Worm (Caenorhabditis elegans) whole organism, early embryonic: Measurements from ENCODE around the gene srlf-37.

Experiments
- F13C5.2 ChIP-seq: sonication (generic microtip); optimal IDR thresholded peaks from 2 replicates; lab custom pipeline; 2017; ENCODE audit warnings: mild to moderate bottlenecking, missing genetic modification characterization, inconsistent platforms, missing compliant biosample characterization
- aly-1 ChIP-seq: sonication (generic microtip); optimal IDR thresholded peaks from 2 replicates; lab custom pipeline; 2016; ENCODE audit warnings: missing genetic modification characterization, missing compliant biosample characterization
- ama-1 ChIP-seq: fragments of 150-350 bp; optimal IDR thresholded peaks from 2 replicates; lab custom pipeline; 2014
- ceh-36 ChIP-seq: sonication (generic microtip); optimal IDR thresholded peaks from 2 replicates; lab custom pipeline; 2016; ENCODE audit warnings: missing genetic modification characterization, inconsistent platforms, missing compliant biosample characterization
- flt-1 ChIP-seq: fragments of 200-800 bp; sonication (Bioruptor generic); IDR thresholded peaks from 2 replicates; pipeline ENCODE4 v1.3.6; 2022; ENCODE audit warnings: missing genetic modification characterization, missing compliant biosample characterization
- pes-1 ChIP-seq: fragments of 200-800 bp; sonication (Bioruptor generic); IDR thresholded peaks from 2 replicates; pipeline ENCODE4 v1.3.6; 2022; ENCODE audit warnings: missing genetic modification reagents, missing genetic modification characterization, missing compliant biosample characterization
- scrt-1 ChIP-seq: fragments of 200-800 bp; sonication (Bioruptor generic); IDR thresholded peaks from 2 replicates; pipeline ENCODE4 v1.3.6; 2022; ENCODE audit warnings: missing genetic modification characterization, missing compliant biosample characterization
- sea-1 ChIP-seq: fragments of 200-800 bp; sonication (Bioruptor generic); conservative IDR thresholded peaks from 2 replicates; pipeline ENCODE4 v1.3.6; 2022; ENCODE audit warnings: missing genetic modification characterization, missing compliant biosample characterization

ce11 chrV:635630-636029 is 31.6 kb upstream of the srlf-37 start:
- TF ChIP-seq ama-1 (lab: Kevin White, UChicago), result no peak
- TF ChIP-seq scrt-1 (GFP tag; lab: Robert Waterston, UW), result no peak
- TF ChIP-seq ceh-36 (tag; lab: Kevin White, UChicago), result no peak
- TF ChIP-seq pes-1 (GFP tag; lab: Robert Waterston, UW), result no peak
- no peak for TF ChIP-seq sea-1
- TF ChIP-seq aly-1, result no peak
- no peak for TF ChIP-seq F13C5.2 (tag; lab: Kevin White, UChicago)
- TF ChIP-seq flt-1 (GFP tag; lab: Robert Waterston, UW), result no peak
